Fruit fly (Drosophila melanogaster): Measurements from ENCODE around the gene CG42359.

The CG42359 gene

dm6 chr3R:19164873-19165456 lies 2.9 kb upstream of the CG42359 start (continued):
- no peak for TF ChIP-seq cwo (GFP tag; optimal IDR thresholded peaks at IDR 0.05)
- TF ChIP-seq ewg (GFP tag; optimal IDR thresholded peaks at IDR 0.05), result no peak
- TF ChIP-seq CG16815 (GFP tag; optimal IDR thresholded peaks at IDR 0.05), result peak; percentile 38
- TF ChIP-seq yki (optimal IDR thresholded peaks at IDR 0.05), result no peak
- no peak for TF ChIP-seq D19B (GFP tag; optimal IDR thresholded peaks at IDR 0.05)
- TF ChIP-seq CG5245 (GFP tag; optimal IDR thresholded peaks at IDR 0.05), result no peak
- TF ChIP-seq fru (optimal IDR thresholded peaks at IDR 0.05), result no peak
- TF ChIP-seq CG13123 (GFP tag; optimal IDR thresholded peaks at IDR 0.05), result no peak
- peak; percentile 49; the same call in 1 of the 2 replicates for TF ChIP-seq CG5953 (GFP tag; IDR thresholded peaks at IDR 0.05)
- TF ChIP-seq Hr51 (GFP tag; optimal IDR thresholded peaks at IDR 0.05), result peak in 1 of 2 experiments; percentile 65
- TF ChIP-seq Elba2 (GFP tag; optimal IDR thresholded peaks at IDR 0.05), result peak; percentile 90
- TF ChIP-seq CG10565 (GFP tag; optimal IDR thresholded peaks at IDR 0.05), result no peak
- TF ChIP-seq CG5180 (GFP tag; optimal IDR thresholded peaks at IDR 0.05), result no peak
- TF ChIP-seq onecut (GFP tag; IDR thresholded peaks at IDR 0.05), result peak; percentile 21; the same call in 1 of the 2 replicates
- TF ChIP-seq sc (optimal IDR thresholded peaks at IDR 0.05), result no peak
- TF ChIP-seq sc (GFP tag; optimal IDR thresholded peaks at IDR 0.05), result peak; percentile 13
- TF ChIP-seq zf30C (GFP tag; optimal IDR thresholded peaks at IDR 0.05), result no peak
- TF ChIP-seq dati (GFP tag; IDR thresholded peaks at IDR 0.05), result no peak
- peak; percentile 57 for TF ChIP-seq lab (GFP tag; optimal IDR thresholded peaks at IDR 0.05)
- peak; percentile 54 for TF ChIP-seq CG7839 (tag; optimal IDR thresholded peaks at IDR 0.05)
- no peak for TF ChIP-seq CHES-1-like (GFP tag; optimal IDR thresholded peaks at IDR 0.05)
- TF ChIP-seq CG10979 (tag; optimal IDR thresholded peaks at IDR 0.05), result peak; percentile 43
- TF ChIP-seq wek (GFP tag; optimal IDR thresholded peaks at IDR 0.05), result no peak
- TF ChIP-seq stwl (tag; optimal IDR thresholded peaks at IDR 0.05), result no peak
- no peak for TF ChIP-seq CG10274 (GFP tag; optimal IDR thresholded peaks at IDR 0.05)
- peak; percentile 42 for TF ChIP-seq Bdp1 (GFP tag; optimal IDR thresholded peaks at IDR 0.05)
- TF ChIP-seq CG6272 (GFP tag; IDR thresholded peaks at IDR 0.05), result no peak
- no peak; the same call in 1 of the 2 replicates for TF ChIP-seq CG32772 (GFP tag; IDR thresholded peaks at IDR 0.05)
- peak; percentile 51 for TF ChIP-seq tio (GFP tag; optimal IDR thresholded peaks at IDR 0.05)
- peak; percentile 12; the same call in 1 of the 2 replicates for TF ChIP-seq CG14014 (GFP tag; IDR thresholded peaks at IDR 0.05)
- no peak for TF ChIP-seq CG16813 (GFP tag; IDR thresholded peaks at IDR 0.05; ENCODE audit: partially characterized antibody)
- no peak for TF ChIP-seq Gsc (GFP tag; IDR thresholded peaks at IDR 0.05)
- TF ChIP-seq insv (GFP tag; optimal IDR thresholded peaks at IDR 0.05), result no peak
- no peak for TF ChIP-seq CG7745 (tag; optimal IDR thresholded peaks at IDR 0.05)
- no peak for TF ChIP-seq mld (GFP tag; IDR thresholded peaks at IDR 0.05; ENCODE audit: partially characterized antibody)
- TF ChIP-seq gfzf (GFP tag; optimal IDR thresholded peaks at IDR 0.05), result no peak
- peak; percentile 71; the same call in 2 of the 3 replicates for TF ChIP-seq ci (GFP tag; IDR thresholded peaks at IDR 0.05)
- no peak for TF ChIP-seq wdn (GFP tag; IDR thresholded peaks at IDR 0.05)
- TF ChIP-seq fu2 (GFP tag; optimal IDR thresholded peaks at IDR 0.05), result peak; percentile 18
- TF ChIP-seq CG17385 (GFP tag; optimal IDR thresholded peaks at IDR 0.05), result peak; percentile 29
- no peak for TF ChIP-seq unc-4 (GFP tag; IDR thresholded peaks at IDR 0.05; ENCODE audit: partially characterized antibody)
- no peak for TF ChIP-seq al (GFP tag; IDR thresholded peaks at IDR 0.05)
- TF ChIP-seq Hr78 (GFP tag; optimal IDR thresholded peaks at IDR 0.05), result no peak
- peak; percentile 52 for TF ChIP-seq E2f1 (GFP tag; IDR thresholded peaks at IDR 0.05)
- 0 out of 2 replicates have a peak, but pooled peaks have one; percentile 17 for TF ChIP-seq CG32767 (GFP tag; IDR thresholded peaks at IDR 0.05)
- no peak for TF ChIP-seq CG15696 (tag; optimal IDR thresholded peaks at IDR 0.05)
- no peak for TF ChIP-seq hbn (GFP tag; IDR thresholded peaks at IDR 0.05; ENCODE audit: partially characterized antibody)
- TF ChIP-seq Hey (tag; optimal IDR thresholded peaks at IDR 0.05), result peak; percentile 38
- no peak for TF ChIP-seq CG14860 (GFP tag; IDR thresholded peaks at IDR 0.05; ENCODE audit: partially characterized antibody)
- TF ChIP-seq dysf (GFP tag; IDR thresholded peaks at IDR 0.05), result peak; percentile 52; the same call in 2 of the 3 replicates
